Fruit fly (Drosophila melanogaster): ENCODE measurements around the gene alpha-Man-Ib.

The alpha-Man-Ib gene

dm6 chr3R:29064682-29065100 is 47.9 kb downstream of the alpha-Man-Ib start (continued):
- no peak for TF ChIP-seq jing (GFP tag; optimal IDR thresholded peaks at IDR 0.05)
- TF ChIP-seq grau (tag; optimal IDR thresholded peaks at IDR 0.05), result peak; percentile 8
- no peak for TF ChIP-seq slbo (GFP tag; IDR thresholded peaks at IDR 0.05)
- TF ChIP-seq prd (optimal IDR thresholded peaks at IDR 0.05), result no peak
- no peak for TF ChIP-seq prd (GFP tag; IDR thresholded peaks at IDR 0.05)
- TF ChIP-seq Dad (GFP tag; optimal IDR thresholded peaks at IDR 0.05), result no peak
- TF ChIP-seq BtbVII (GFP tag; optimal IDR thresholded peaks at IDR 0.05), result no peak
- TF ChIP-seq yki (optimal IDR thresholded peaks at IDR 0.05), result peak; percentile 29
- no peak for TF ChIP-seq run (tag; optimal IDR thresholded peaks at IDR 0.05)
- TF ChIP-seq nau (GFP tag; optimal IDR thresholded peaks at IDR 0.05), result peak; percentile 21
- no peak for TF ChIP-seq pan (optimal IDR thresholded peaks at IDR 0.05)
- no peak for TF ChIP-seq pan (GFP tag; optimal IDR thresholded peaks at IDR 0.05 in 1 of 2, IDR thresholded peaks at IDR 0.05 in 1 of 2)
- no peak for TF ChIP-seq CG9437 (GFP tag; optimal IDR thresholded peaks at IDR 0.05)
- TF ChIP-seq insv (GFP tag; optimal IDR thresholded peaks at IDR 0.05), result no peak
- TF ChIP-seq Ada2b (GFP tag; IDR thresholded peaks at IDR 0.05), result no peak
- peak; percentile 87 for TF ChIP-seq ewg (GFP tag; optimal IDR thresholded peaks at IDR 0.05)
- no peak for TF ChIP-seq CG15696 (tag; optimal IDR thresholded peaks at IDR 0.05)
- no peak for TF ChIP-seq E2f1 (GFP tag; IDR thresholded peaks at IDR 0.05)
- no peak for TF ChIP-seq cad (GFP tag; optimal IDR thresholded peaks at IDR 0.05)

DNA sequence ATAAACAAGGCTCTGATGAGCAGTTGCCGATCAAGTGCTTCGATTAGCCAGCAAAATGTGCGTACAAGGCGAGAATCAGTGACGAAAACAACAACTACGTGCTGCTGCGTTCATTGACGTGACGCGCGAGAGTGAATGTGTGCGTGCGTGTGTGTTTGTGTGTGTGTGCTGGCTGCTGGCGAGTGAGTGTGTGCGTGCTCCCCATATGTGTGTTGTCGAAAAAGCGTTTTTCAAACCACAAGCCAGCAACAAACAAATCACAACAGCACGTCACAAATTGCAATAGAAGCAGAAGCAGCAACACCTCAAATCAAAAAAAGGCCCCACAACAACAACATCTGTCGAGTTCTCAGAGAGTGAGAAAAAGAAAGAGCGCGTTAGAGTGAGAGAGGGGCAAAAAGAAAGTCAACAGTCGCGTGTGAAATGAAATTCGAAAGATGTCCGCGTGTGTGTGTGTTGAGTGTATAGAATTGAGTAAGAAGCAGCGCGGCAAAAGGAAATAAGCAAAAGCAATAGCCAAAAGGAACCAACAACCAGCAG is 48.6 kb downstream of the alpha-Man-Ib start:
- TF ChIP-seq CG15601 (tag; optimal IDR thresholded peaks at IDR 0.05) (no peak), Med (GFP tag) (peak; percentile 33), CG1832 (GFP tag; optimal IDR thresholded peaks at IDR 0.05) (peak; percentile 17), bigmax (GFP tag; optimal IDR thresholded peaks at IDR 0.05) (peak; percentile 45), CG17385 (GFP tag; optimal IDR thresholded peaks at IDR 0.05) (peak; percentile 19), tll (GFP tag; optimal IDR thresholded peaks at IDR 0.05) (peak in 1 of 2 experiments; percentile 32), CG12744 (GFP tag; optimal IDR thresholded peaks at IDR 0.05) (no peak), CG8478 (optimal IDR thresholded peaks at IDR 0.05) (peak; percentile 91), Trl (optimal IDR thresholded peaks at IDR 0.05) (peak in 1 of 2 experiments; percentile 62), Trl (GFP tag; optimal IDR thresholded peaks at IDR 0.05) (no peak), Meics (GFP tag; optimal IDR thresholded peaks at IDR 0.05) (no peak), zfh2 (GFP tag; optimal IDR thresholded peaks at IDR 0.05) (no peak), CG3407 (GFP tag; optimal IDR thresholded peaks at IDR 0.05) (no peak), vfl (GFP tag; optimal IDR thresholded peaks at IDR 0.05) (no peak), CG31388 (GFP tag; optimal IDR thresholded peaks at IDR 0.05) (no peak), Blimp-1 (GFP tag; optimal IDR thresholded peaks at IDR 0.05) (peak; percentile 4), Jarid2 (GFP tag; optimal IDR thresholded peaks at IDR 0.05) (peak; percentile 75), CG11093 (GFP tag; IDR thresholded peaks at IDR 0.05) (no peak), gro (GFP tag; optimal IDR thresholded peaks at IDR 0.05) (peak; percentile 29), ATbp (GFP tag; optimal IDR thresholded peaks at IDR 0.05) (no peak), sqz (GFP tag; optimal IDR thresholded peaks at IDR 0.05) (peak; percentile 10), CG9932 (GFP tag; IDR thresholded peaks at IDR 0.05) (no peak), CG12236 (GFP tag; optimal IDR thresholded peaks at IDR 0.05) (no peak), D (optimal IDR thresholded peaks at IDR 0.05) (peak; percentile 97), D (GFP tag; optimal IDR thresholded peaks at IDR 0.05) (no peak), CG10431 (GFP tag; optimal IDR thresholded peaks at IDR 0.05) (no peak), cg (GFP tag; optimal IDR thresholded peaks at IDR 0.05) (peak; percentile 97), run (tag; optimal IDR thresholded peaks at IDR 0.05) (no peak)
